Fruit fly (Drosophila melanogaster): Measurements from ENCODE around the gene spir.

Gene spir

dm6 chr2L:20370151-20370550, 59.1 kb downstream of the spir start (continued):
- TF ChIP-seq p53 (GFP tag; optimal IDR thresholded peaks at IDR 0.05): no peak
- TF ChIP-seq ranshi (GFP tag; IDR thresholded peaks at IDR 0.05): no peak
- no peak for TF ChIP-seq Nf-YA (GFP tag; IDR thresholded peaks at IDR 0.05)
- TF ChIP-seq bsh (GFP tag; optimal IDR thresholded peaks at IDR 0.05): peak in 1 of 2 experiments; percentile 69
- TF ChIP-seq tio (GFP tag; optimal IDR thresholded peaks at IDR 0.05): no peak
- TF ChIP-seq crol (GFP tag; IDR thresholded peaks at IDR 0.05): no peak
- TF ChIP-seq CG11456 (GFP tag; IDR thresholded peaks at IDR 0.05): no peak
- no peak for TF ChIP-seq CoRest (tag; optimal IDR thresholded peaks at IDR 0.05)
- no peak for TF ChIP-seq Meics (GFP tag; optimal IDR thresholded peaks at IDR 0.05)
- no peak for TF ChIP-seq Sox100B (GFP tag; optimal IDR thresholded peaks at IDR 0.05)
- peak; percentile 62 for TF ChIP-seq Blimp-1 (GFP tag; optimal IDR thresholded peaks at IDR 0.05)
- no peak for TF ChIP-seq pfk (GFP tag; optimal IDR thresholded peaks at IDR 0.05)
- TF ChIP-seq exex (tag; optimal IDR thresholded peaks at IDR 0.05): no peak
- TF ChIP-seq nmo (GFP tag; optimal IDR thresholded peaks at IDR 0.05): peak; percentile 3
- no peak for TF ChIP-seq Dp (GFP tag; optimal IDR thresholded peaks at IDR 0.05)
- no peak for TF ChIP-seq luna (GFP tag; optimal IDR thresholded peaks at IDR 0.05)
- TF ChIP-seq CG14710 (tag; optimal IDR thresholded peaks at IDR 0.05): peak; percentile 6
- TF ChIP-seq kah (GFP tag; optimal IDR thresholded peaks at IDR 0.05): no peak
- TF ChIP-seq CG4730 (GFP tag; IDR thresholded peaks at IDR 0.05): no peak
- TF ChIP-seq Optix (GFP tag; IDR thresholded peaks at IDR 0.05): no peak
- TF ChIP-seq Hsf (GFP tag; optimal IDR thresholded peaks at IDR 0.05): no peak
- no peak for TF ChIP-seq zen (tag; optimal IDR thresholded peaks at IDR 0.05)
- TF ChIP-seq z (GFP tag; IDR thresholded peaks at IDR 0.05): no peak
- no peak for TF ChIP-seq CG14050 (GFP tag; IDR thresholded peaks at IDR 0.05)
- TF ChIP-seq CG4854 (GFP tag; optimal IDR thresholded peaks at IDR 0.05): no peak
- TF ChIP-seq CG10979 (tag; optimal IDR thresholded peaks at IDR 0.05): peak; percentile 29
- TF ChIP-seq Sox102F (GFP tag; optimal IDR thresholded peaks at IDR 0.05): peak; percentile 46
- TF ChIP-seq tin (GFP tag; optimal IDR thresholded peaks at IDR 0.05): no peak
- no peak for TF ChIP-seq hb (GFP tag; IDR thresholded peaks at IDR 0.05; ENCODE audit: partially characterized antibody)
- TF ChIP-seq CG3407 (GFP tag; optimal IDR thresholded peaks at IDR 0.05): no peak
- TF ChIP-seq row (GFP tag; IDR thresholded peaks at IDR 0.05): peak; percentile 38; the same call in 1 of the 3 replicates
- peak; percentile 19 for TF ChIP-seq CG30431 (GFP tag; optimal IDR thresholded peaks at IDR 0.05)

- TF ChIP-seq CG17612 (GFP tag; IDR thresholded peaks at IDR 0.05) (no peak), CG32772 (GFP tag; IDR thresholded peaks at IDR 0.05) (no peak), tx (GFP tag; optimal IDR thresholded peaks at IDR 0.05) (no peak), bsh (GFP tag; optimal IDR thresholded peaks at IDR 0.05) (peak in 1 of 2 experiments; percentile 67), dmrt99B (tag; optimal IDR thresholded peaks at IDR 0.05) (no peak), CG11456 (GFP tag; IDR thresholded peaks at IDR 0.05) (0 out of 3 replicates have a peak, but pooled peaks have one; percentile 35), CG10462 (GFP tag; optimal IDR thresholded peaks at IDR 0.05) (no peak), CG2712 (tag; optimal IDR thresholded peaks at IDR 0.05) (peak; percentile 15), Blimp-1 (GFP tag; optimal IDR thresholded peaks at IDR 0.05) (peak; percentile 21), CG7372 (GFP tag; IDR thresholded peaks at IDR 0.05) (no peak), CG8924 (tag; optimal IDR thresholded peaks at IDR 0.05) (no peak), kni (GFP tag; optimal IDR thresholded peaks at IDR 0.05) (no peak), CG6689 (GFP tag; IDR thresholded peaks at IDR 0.05) (peak; percentile 6; the same call in 1 of the 2 replicates), Drgx (GFP tag; IDR thresholded peaks at IDR 0.05) (peak; percentile 81), otp (GFP tag; IDR thresholded peaks at IDR 0.05) (no peak), CG7786 (GFP tag; optimal IDR thresholded peaks at IDR 0.05) (no peak), luna (GFP tag; optimal IDR thresholded peaks at IDR 0.05) (no peak)
These were observed 60.4 kb downstream of the spir start for dm6 chr2L:20371451-20371850.

Measured in whole organism, embryonic.